Worm (Caenorhabditis elegans): ENCODE results near the gene rfip-1.

ce11 chrII:5860621-5861020 is 23.7 kb upstream of the rfip-1 start:
- no peak for TF ChIP-seq xbp-1 (tag; optimal IDR thresholded peaks at IDR 0.05)
- no peak for TF ChIP-seq mdl-1 (tag; optimal IDR thresholded peaks at IDR 0.05)
